Worm (Caenorhabditis elegans) whole organism, midembryonic: ENCODE data around the gene pmk-1.

Source experiments
- T22C8.4 ChIP-seq: fragments of 200-800 bp; sonication (Bioruptor generic); IDR thresholded peaks from 2 replicates; pipeline ENCODE4 v1.3.6; 2022; ENCODE audit warnings: missing genetic modification characterization, missing compliant biosample characterization
- klf-2 ChIP-seq: fragments of 200-800 bp; sonication (Bioruptor generic); conservative IDR thresholded peaks from 2 replicates; pipeline ENCODE4 v1.3.6; 2022; ENCODE audit warnings: missing genetic modification reagents, missing genetic modification characterization, missing compliant biosample characterization

The pmk-1 gene

DNA sequence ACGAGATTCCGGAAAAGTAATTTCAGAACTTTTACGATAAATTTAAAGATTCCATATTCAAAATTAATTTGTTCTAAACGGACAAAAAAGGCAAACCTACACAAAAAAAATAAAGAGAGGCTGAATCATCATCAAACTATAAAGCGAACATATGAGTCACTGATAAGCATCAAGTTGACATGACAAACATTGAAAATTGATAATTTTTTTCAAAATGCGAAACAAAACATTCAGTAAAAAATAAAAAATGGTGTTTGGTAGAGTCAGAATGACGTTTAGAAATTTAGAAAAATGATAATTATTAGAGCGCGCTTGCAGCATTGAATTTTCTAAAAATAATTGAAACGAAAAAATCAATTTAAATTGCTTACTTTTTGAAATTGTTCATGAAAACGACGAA, 51.2 kb downstream of the pmk-1 start:
- TF ChIP-seq T22C8.4 (GFP tag; lab: Robert Waterston, UW): no peak
- TF ChIP-seq klf-2: no peak
